Worm (Caenorhabditis elegans) whole organism, late embryonic: ENCODE data around the gene Y75B8A.34.
A peak's percentile ranks its signal among the peaks of the same experiment; 100 is the strongest.

Source experiments
- C08G9.2 ChIP-seq: sonication (generic microtip); optimal IDR thresholded peaks from 2 replicates; lab custom pipeline; 2016; ENCODE audit warnings: mild to moderate bottlenecking, missing genetic modification characterization, moderate library complexity, missing compliant biosample characterization
- C38D4.7 ChIP-seq: fragments of 200-800 bp; sonication (Bioruptor generic); optimal IDR thresholded peaks from 2 replicates; lab custom pipeline; 2018; ENCODE audit warnings: mild to moderate bottlenecking, missing genetic modification characterization, moderate library complexity, missing compliant biosample characterization
- K02D7.2 ChIP-seq: sonication (generic microtip); optimal IDR thresholded peaks from 2 replicates; lab custom pipeline; 2017; ENCODE audit warnings: mild to moderate bottlenecking, missing genetic modification characterization, missing compliant biosample characterization
- K09A11.1 ChIP-seq: sonication (generic microtip); optimal IDR thresholded peaks from 2 replicates; lab custom pipeline; 2017; ENCODE audit warnings: antibody characterized with exemption, mild to moderate bottlenecking, missing genetic modification characterization, missing compliant biosample characterization; ENCODE audit not compliant: insufficient read depth
- Y22D7AL.16 ChIP-seq: sonication (generic microtip); optimal IDR thresholded peaks from 2 replicates; lab custom pipeline; 2016; ENCODE audit warnings: missing genetic modification characterization, missing compliant biosample characterization
- ahr-1 ChIP-seq: sonication (generic microtip); optimal IDR thresholded peaks from 2 replicates; lab custom pipeline; 2016; ENCODE audit warnings: missing genetic modification characterization, missing compliant biosample characterization
- ama-1 ChIP-seq: fragments of 150-350 bp; optimal IDR thresholded peaks from 2 replicates; lab custom pipeline; 2014
- ceh-14 ChIP-seq: sonication (generic microtip); optimal IDR thresholded peaks from 2 replicates; lab custom pipeline; 2016; ENCODE audit warnings: missing genotype, missing genetic modification characterization, missing compliant biosample characterization
- ceh-18 ChIP-seq: sonication (generic microtip); optimal IDR thresholded peaks from 2 replicates; lab custom pipeline; 2016; ENCODE audit warnings: missing genetic modification characterization, missing compliant biosample characterization
- ceh-24 ChIP-seq: sonication (generic microtip); optimal IDR thresholded peaks from 2 replicates; lab custom pipeline; 2016; ENCODE audit warnings: mild to moderate bottlenecking, missing genetic modification characterization, missing compliant biosample characterization
- ceh-30 ChIP-seq: fragments of 150-350 bp; optimal IDR thresholded peaks from 2 replicates; lab custom pipeline; 2014; ENCODE audit warnings: missing biosample characterization, missing genetic modification characterization
- ceh-31 ChIP-seq: sonication (generic microtip); optimal IDR thresholded peaks from 2 replicates; lab custom pipeline; 2016; ENCODE audit warnings: missing genetic modification characterization, missing compliant biosample characterization
- ceh-6 ChIP-seq: fragments of 200-800 bp; sonication (Bioruptor generic); optimal IDR thresholded peaks from 2 replicates; lab custom pipeline; 2018; ENCODE audit warnings: mild to moderate bottlenecking, missing genetic modification characterization, missing compliant biosample characterization
- ceh-9 ChIP-seq: sonication (generic microtip); optimal IDR thresholded peaks from 2 replicates; lab custom pipeline; 2016; ENCODE audit warnings: mild to moderate bottlenecking, missing genetic modification characterization, inconsistent platforms, missing compliant biosample characterization
- dmd-4 ChIP-seq: sonication (generic microtip); optimal IDR thresholded peaks from 2 replicates; lab custom pipeline; 2016; ENCODE audit warnings: borderline replicate concordance, missing genetic modification characterization, missing compliant biosample characterization
- elt-2 ChIP-seq: sonication (generic microtip); optimal IDR thresholded peaks from 2 replicates; lab custom pipeline; 2016; ENCODE audit warnings: missing genetic modification reagents, missing genetic modification characterization, missing compliant biosample characterization
- ets-4 ChIP-seq: sonication (generic microtip); optimal IDR thresholded peaks from 2 replicates; lab custom pipeline; 2016; ENCODE audit warnings: missing genetic modification characterization, missing compliant biosample characterization
- eyg-1 ChIP-seq: sonication (generic microtip); optimal IDR thresholded peaks from 2 replicates; lab custom pipeline; 2016; ENCODE audit warnings: missing genotype, missing genetic modification characterization, missing compliant biosample characterization
- fkh-10 ChIP-seq: fragments of 150-350 bp; optimal IDR thresholded peaks from 2 replicates; lab custom pipeline; 2014; ENCODE audit warnings: missing biosample characterization, missing genetic modification reagents, missing genetic modification characterization
- gmeb-2 ChIP-seq: sonication (generic microtip); optimal IDR thresholded peaks from 2 replicates; lab custom pipeline; 2016; ENCODE audit warnings: missing genetic modification characterization, inconsistent platforms, missing compliant biosample characterization
- hlh-13 ChIP-seq: fragments of 200-800 bp; sonication (Bioruptor generic); optimal IDR thresholded peaks from 2 replicates; lab custom pipeline; 2018; ENCODE audit warnings: mild to moderate bottlenecking, missing genetic modification characterization, missing compliant biosample characterization
- hlh-30 ChIP-seq: sonication (generic microtip); optimal IDR thresholded peaks from 2 replicates; lab custom pipeline; 2017; ENCODE audit warnings: antibody characterized with exemption, missing genetic modification characterization, missing compliant biosample characterization; ENCODE audit not compliant: insufficient read depth
- hlh-8 ChIP-seq: sonication (generic microtip); optimal IDR thresholded peaks from 2 replicates; lab custom pipeline; 2016; ENCODE audit warnings: missing genotype, missing genetic modification characterization, missing compliant biosample characterization
- lim-6 ChIP-seq: sonication (generic microtip); optimal IDR thresholded peaks from 2 replicates; lab custom pipeline; 2016; ENCODE audit warnings: missing genetic modification characterization, missing compliant biosample characterization
- madf-2 ChIP-seq: sonication (generic microtip); optimal IDR thresholded peaks from 2 replicates; lab custom pipeline; 2017; ENCODE audit warnings: missing genetic modification characterization, missing compliant biosample characterization
- mec-3 ChIP-seq: sonication (generic microtip); optimal IDR thresholded peaks from 2 replicates; lab custom pipeline; 2016; ENCODE audit warnings: borderline replicate concordance, missing genetic modification characterization, missing compliant biosample characterization
- nfya-1 ChIP-seq: sonication (generic microtip); optimal IDR thresholded peaks from 2 replicates; lab custom pipeline; 2017; ENCODE audit warnings: missing genetic modification characterization, mild to moderate bottlenecking, missing compliant biosample characterization, antibody characterized with exemption, moderate library complexity
- nhr-11 ChIP-seq: fragments of 150-350 bp; optimal IDR thresholded peaks from 2 replicates; lab custom pipeline; 2014; ENCODE audit warnings: missing biosample characterization, missing genetic modification characterization
- odd-2 ChIP-seq: sonication (generic microtip); optimal IDR thresholded peaks from 2 replicates; lab custom pipeline; 2017; ENCODE audit warnings: antibody characterized with exemption, mild to moderate bottlenecking, missing genetic modification characterization, missing compliant biosample characterization
- pat-9 ChIP-seq: fragments of 200-800 bp; sonication (Bioruptor generic); optimal IDR thresholded peaks from 2 replicates; lab custom pipeline; 2018; ENCODE audit warnings: mild to moderate bottlenecking, missing genetic modification characterization, moderate library complexity, missing compliant biosample characterization
- pax-1 ChIP-seq: fragments of 150-350 bp; optimal IDR thresholded peaks from 2 replicates; lab custom pipeline; 2014; ENCODE audit warnings: missing biosample characterization, missing genetic modification characterization
- pha-2 ChIP-seq: sonication (generic microtip); optimal IDR thresholded peaks from 2 replicates; lab custom pipeline; 2017; ENCODE audit warnings: mild to moderate bottlenecking, missing genetic modification characterization, missing compliant biosample characterization
- pqm-1 ChIP-seq: sonication (generic microtip); optimal IDR thresholded peaks from 2 replicates; lab custom pipeline; 2016; ENCODE audit warnings: missing genetic modification characterization, missing compliant biosample characterization
- pros-1 ChIP-seq: fragments of 150-350 bp; optimal IDR thresholded peaks from 2 replicates; lab custom pipeline; 2014; ENCODE audit warnings: missing biosample characterization, missing genetic modification reagents, missing genetic modification characterization
- sdc-2 ChIP-seq: sonication (generic microtip); optimal IDR thresholded peaks from 2 replicates; lab custom pipeline; 2016; ENCODE audit warnings: missing genotype, missing genetic modification characterization, missing compliant biosample characterization
- sox-2 ChIP-seq: fragments of 200-800 bp; sonication (Bioruptor generic); IDR thresholded peaks from 2 replicates; pipeline ENCODE4 v1.3.6; 2022; ENCODE audit warnings: missing genetic modification reagents, missing genetic modification characterization, missing compliant biosample characterization
- sox-4 ChIP-seq: sonication (generic microtip); optimal IDR thresholded peaks from 2 replicates; lab custom pipeline; 2017; ENCODE audit warnings: mild to moderate bottlenecking, missing genetic modification characterization, inconsistent platforms, missing compliant biosample characterization
- syd-9 ChIP-seq: sonication (generic microtip); optimal IDR thresholded peaks from 2 replicates; lab custom pipeline; 2016; ENCODE audit warnings: mild to moderate bottlenecking, missing genetic modification characterization, moderate library complexity, missing compliant biosample characterization
- ttx-3 ChIP-seq: sonication (generic microtip); optimal IDR thresholded peaks from 2 replicates; lab custom pipeline; 2016; ENCODE audit warnings: missing genetic modification reagents, missing genetic modification characterization, missing compliant biosample characterization
- unc-3 ChIP-seq, 2 experiments: fragments of 200-800 bp in 1 of 2; sonication (Bioruptor generic) in 1 of 2; sonication (generic microtip) in 1 of 2; conservative IDR thresholded peaks in 1 of 2; optimal IDR thresholded peaks in 1 of 2; 2 replicates each; pipeline versions ENCODE4 v1.3.6 to Lab custom; 2016 to 2022; ENCODE audit warnings: missing compliant biosample characterization in 2 of 2, missing genetic modification characterization in 2 of 2, missing genetic modification reagents in 1 of 2
- unc-42 ChIP-seq: sonication (generic microtip); optimal IDR thresholded peaks from 2 replicates; lab custom pipeline; 2016; ENCODE audit warnings: missing genotype, missing genetic modification characterization, missing compliant biosample characterization
- unc-55 ChIP-seq: sonication (generic microtip); optimal IDR thresholded peaks from 2 replicates; lab custom pipeline; 2017; ENCODE audit warnings: missing biosample characterization, missing genetic modification reagents, missing genetic modification characterization
- unc-86 ChIP-seq: sonication (generic microtip); optimal IDR thresholded peaks from 2 replicates; lab custom pipeline; 2016; ENCODE audit warnings: missing genetic modification characterization, missing compliant biosample characterization
- ztf-16 ChIP-seq: sonication (generic microtip); optimal IDR thresholded peaks from 2 replicates; lab custom pipeline; 2017; ENCODE audit warnings: missing genetic modification characterization, missing compliant biosample characterization

Gene Y75B8A.34

DNA sequence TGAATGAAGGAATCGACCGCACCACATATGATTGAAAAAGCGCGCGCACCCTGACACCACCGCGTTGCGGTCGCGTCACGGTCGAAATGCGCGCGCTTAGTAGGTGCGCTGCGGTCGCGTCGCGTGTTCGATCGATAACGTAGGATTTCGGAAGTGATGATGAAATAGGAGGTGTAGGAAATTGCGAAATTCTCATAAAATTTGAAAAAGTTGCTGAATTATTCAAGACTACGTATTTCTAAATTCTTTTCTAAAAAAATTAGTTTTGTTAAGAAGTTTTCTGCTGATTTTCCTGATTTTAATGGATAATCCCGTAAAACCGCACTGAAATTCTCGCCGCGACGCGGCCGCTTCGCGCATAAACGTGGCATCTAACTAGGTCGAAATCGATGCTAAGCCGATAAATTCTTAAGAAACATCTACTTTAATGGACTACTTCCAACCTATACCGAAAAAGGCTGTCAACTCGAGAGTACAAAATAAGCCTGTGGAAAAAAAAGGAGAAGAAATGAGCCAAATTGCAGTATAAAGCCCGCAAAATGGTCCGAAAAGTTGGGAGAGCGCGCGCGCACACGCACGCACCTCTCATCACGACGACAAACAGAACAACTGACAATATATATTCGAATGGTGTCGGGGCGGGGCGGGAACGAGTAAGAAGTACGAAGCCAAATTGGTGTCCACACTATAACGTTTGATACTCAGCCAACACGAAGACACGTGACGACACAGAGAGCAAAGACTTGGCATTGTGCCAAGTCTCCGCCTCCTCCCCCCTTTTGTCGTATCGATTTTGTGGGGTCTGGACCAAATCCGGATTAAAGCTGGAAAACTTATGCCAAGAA is 9.3 kb downstream of the Y75B8A.34 start, which contains the start of gene his-72 (continued):
- TF ChIP-seq unc-3 (GFP tag; conservative IDR thresholded peaks at IDR 0.05; lab: Robert Waterston, UW): no peak
- no peak for TF ChIP-seq unc-3 (tag; optimal IDR thresholded peaks at IDR 0.05; lab: Kevin White, UChicago)
- no peak for TF ChIP-seq pqm-1 (tag; lab: Kevin White, UChicago)
- TF ChIP-seq unc-55 (GFP tag; lab: Kevin White, UChicago): peak; percentile 18
- TF ChIP-seq sdc-2 (tag; lab: Kevin White, UChicago): no peak
- no peak for TF ChIP-seq eyg-1 (tag; lab: Kevin White, UChicago)
- peak; percentile 10 for TF ChIP-seq C38D4.7 (GFP tag; lab: Kevin White, UChicago)
- no peak for TF ChIP-seq ceh-9
- TF ChIP-seq dmd-4 (tag; lab: Kevin White, UChicago): peak; percentile 9
- TF ChIP-seq sox-4 (tag; lab: Kevin White, UChicago): no peak
- TF ChIP-seq madf-2 (tag; lab: Kevin White, UChicago): no peak
- no peak for TF ChIP-seq mec-3 (tag; lab: Kevin White, UChicago)
- no peak for TF ChIP-seq pax-1 (tag; lab: Kevin White, UChicago)
- TF ChIP-seq pha-2 (tag; lab: Kevin White, UChicago): no peak
- peak; percentile 27 for TF ChIP-seq ceh-31 (tag; lab: Kevin White, UChicago)
- TF ChIP-seq hlh-30: peak; percentile 89
- TF ChIP-seq gmeb-2 (tag; lab: Kevin White, UChicago): no peak
- no peak for TF ChIP-seq hlh-13
- peak; percentile 9 for TF ChIP-seq nfya-1
- TF ChIP-seq hlh-8 (tag; lab: Kevin White, UChicago): no peak
- peak; percentile 13 for TF ChIP-seq K02D7.2 (tag; lab: Kevin White, UChicago)
- TF ChIP-seq K09A11.1 (tag; lab: Kevin White, UChicago): no peak
- TF ChIP-seq ceh-24 (tag; lab: Kevin White, UChicago): peak; percentile 11
- TF ChIP-seq unc-86 (tag; lab: Kevin White, UChicago): no peak
- peak; percentile 13 for TF ChIP-seq ttx-3 (tag; lab: Kevin White, UChicago)
- peak; percentile 94 for TF ChIP-seq ama-1 (lab: Kevin White, UChicago)
- no peak for TF ChIP-seq ahr-1
- no peak for TF ChIP-seq ceh-30 (tag; lab: Kevin White, UChicago)
- TF ChIP-seq ceh-18: no peak
- TF ChIP-seq syd-9 (tag; lab: Kevin White, UChicago): no peak
- TF ChIP-seq pros-1: no peak
- TF ChIP-seq nhr-11 (tag; lab: Kevin White, UChicago): no peak
- no peak for TF ChIP-seq ztf-16 (tag; lab: Kevin White, UChicago)
- TF ChIP-seq ceh-14 (tag; lab: Kevin White, UChicago): no peak
- no peak for TF ChIP-seq sox-2 (GFP tag; lab: Robert Waterston, UW)
- TF ChIP-seq Y22D7AL.16 (tag; lab: Kevin White, UChicago): no peak

DNA sequence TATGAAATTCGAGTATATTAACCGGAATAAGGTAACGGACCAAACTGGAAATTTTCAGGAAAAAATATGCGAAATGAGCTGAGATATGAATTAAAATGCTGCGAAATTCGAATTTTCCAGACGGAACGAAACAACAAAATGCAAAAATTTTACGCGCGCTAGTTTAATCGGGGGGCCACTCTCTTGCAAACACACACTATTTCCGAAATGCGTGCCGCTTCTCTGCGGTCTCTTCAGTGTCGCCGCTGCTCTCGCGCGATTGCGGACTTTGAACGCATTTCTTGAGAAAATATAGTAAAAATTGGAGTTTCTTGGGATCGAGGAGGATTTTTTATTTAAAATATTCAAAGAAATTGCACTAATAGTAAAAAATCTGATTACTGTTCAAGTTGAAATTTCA is 10.1 kb downstream of the Y75B8A.34 start:
- TF ChIP-seq odd-2 (tag; lab: Kevin White, UChicago) (no peak), C38D4.7 (GFP tag; lab: Kevin White, UChicago) (no peak), sox-4 (tag; lab: Kevin White, UChicago) (no peak), nfya-1 (peak; percentile 22), madf-2 (tag; lab: Kevin White, UChicago) (no peak), pat-9 (tag; lab: Kevin White, UChicago) (no peak), ceh-31 (tag; lab: Kevin White, UChicago) (peak; percentile 5), sdc-2 (tag; lab: Kevin White, UChicago) (no peak), lim-6 (tag; lab: Kevin White, UChicago) (no peak), ceh-9 (no peak), K02D7.2 (tag; lab: Kevin White, UChicago) (no peak), elt-2 (no peak), C08G9.2 (tag; lab: Kevin White, UChicago) (no peak), ets-4 (tag; lab: Kevin White, UChicago) (no peak), ceh-6 (GFP tag; lab: Kevin White, UChicago) (no peak), pros-1 (peak; percentile 27), nhr-11 (tag; lab: Kevin White, UChicago) (no peak), fkh-10 (no peak), mec-3 (tag; lab: Kevin White, UChicago) (no peak), unc-42 (tag; lab: Kevin White, UChicago) (no peak)
- TF ChIP-seq, all 69 proteins: peak for 3
